Fruit fly (Drosophila melanogaster): Measurements from ENCODE around the gene Nop56.

DNA sequence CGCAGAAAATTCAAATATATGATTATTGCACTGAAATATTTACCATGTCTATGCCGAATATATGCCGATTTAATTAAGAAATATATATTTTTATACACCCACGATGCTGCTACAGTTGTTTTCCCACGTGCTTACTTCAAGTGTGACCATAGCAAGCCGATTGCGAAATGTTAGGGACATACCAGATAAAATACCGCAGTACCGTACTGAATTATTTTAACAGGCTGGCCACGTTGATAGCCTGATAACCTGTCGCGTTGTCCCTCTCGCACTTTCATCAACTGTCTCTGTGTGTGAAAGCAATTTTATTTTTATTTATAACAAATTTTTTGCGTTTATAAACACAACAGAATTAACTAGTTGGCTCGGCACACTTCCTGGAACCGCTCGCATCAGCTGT, at the start of gene Nop56, which contains the start of gene mats:
- TF ChIP-seq EcR (GFP tag; optimal IDR thresholded peaks at IDR 0.05) (no peak), CG9948 (tag; optimal IDR thresholded peaks at IDR 0.05) (no peak), CG13204 (GFP tag; optimal IDR thresholded peaks at IDR 0.05) (no peak)

All from whole organism, pupa.